Fruit fly (Drosophila melanogaster) whole organism, prepupa: ENCODE results near the gene hry.
A peak's percentile ranks its signal among the peaks of the same experiment; 100 is the strongest.

ENCODE experiments used
- CG10631 ChIP-seq: fragments of 200-800 bp; sonication (Bioruptor generic); optimal IDR thresholded peaks from 2 replicates; lab custom pipeline; 2016; ENCODE audit warnings: missing biosample characterization, missing genetic modification characterization
- CG10669 ChIP-seq: fragments of 200-800 bp; sonication (Bioruptor generic); optimal IDR thresholded peaks from 3 replicates; lab custom pipeline; 2018; ENCODE audit warnings: missing biosample characterization, mild to moderate bottlenecking, missing genetic modification characterization, moderate library complexity
- CG11294 ChIP-seq: fragments of 200-800 bp; sonication (Bioruptor generic); IDR thresholded peaks from 2 replicates; pipeline ENCODE4 v1.3.6; 2022; ENCODE audit warnings: missing biosample characterization, missing genetic modification characterization
- CG11902 ChIP-seq: fragments of 200-800 bp; sonication (Bioruptor generic); optimal IDR thresholded peaks from 3 replicates; lab custom pipeline; 2016; ENCODE audit warnings: missing biosample characterization, missing genetic modification characterization
- CG1621 ChIP-seq: fragments of 200-800 bp; sonication (Bioruptor generic); optimal IDR thresholded peaks from 3 replicates; lab custom pipeline; 2018; ENCODE audit warnings: missing biosample characterization, mild to moderate bottlenecking, missing genetic modification characterization
- CG3032 ChIP-seq: fragments of 200-800 bp; optimal IDR thresholded peaks from 2 replicates; lab custom pipeline; 2019; ENCODE audit warnings: missing biosample characterization, mild to moderate bottlenecking, missing genetic modification characterization, moderate library complexity
- CG32006 ChIP-seq: fragments of 200-800 bp; sonication (Bioruptor generic); optimal IDR thresholded peaks from 3 replicates; lab custom pipeline; 2017; ENCODE audit warnings: missing biosample characterization, mild to moderate bottlenecking, missing genetic modification characterization
- CG34406 ChIP-seq: fragments of 200-800 bp; sonication (Bioruptor generic); optimal IDR thresholded peaks from 3 replicates; lab custom pipeline; 2016; ENCODE audit warnings: missing biosample characterization, missing genetic modification characterization
- CG4318 ChIP-seq: fragments of 200-800 bp; sonication (Bioruptor generic); optimal IDR thresholded peaks from 3 replicates; lab custom pipeline; 2017; ENCODE audit warnings: missing biosample characterization, mild to moderate bottlenecking, missing genetic modification characterization
- CG6163 ChIP-seq: fragments of 200-800 bp; sonication (Bioruptor generic); IDR thresholded peaks from 3 replicates; pipeline ENCODE4 v1.3.6; 2022; ENCODE audit warnings: missing biosample characterization, missing genetic modification characterization
- CG6276 ChIP-seq: fragments of 200-800 bp; sonication (Bioruptor generic); optimal IDR thresholded peaks from 2 replicates; lab custom pipeline; 2017; ENCODE audit warnings: missing biosample characterization, mild to moderate bottlenecking, missing genetic modification characterization
- CG6792 ChIP-seq: fragments of 200-800 bp; sonication (Bioruptor generic); optimal IDR thresholded peaks from 3 replicates; lab custom pipeline; 2016; ENCODE audit warnings: missing biosample characterization, missing genetic modification characterization
- CG6854 ChIP-seq: fragments of 200-800 bp; sonication (Bioruptor generic); optimal IDR thresholded peaks from 2 replicates; lab custom pipeline; 2017; ENCODE audit warnings: missing biosample characterization, mild to moderate bottlenecking, missing genetic modification characterization
- CG7368 ChIP-seq: fragments of 200-800 bp; sonication (Bioruptor generic); optimal IDR thresholded peaks from 3 replicates; lab custom pipeline; 2016; ENCODE audit warnings: missing biosample characterization, missing genetic modification characterization
- CG8319 ChIP-seq: fragments of 200-800 bp; sonication (Bioruptor generic); optimal IDR thresholded peaks from 3 replicates; lab custom pipeline; 2016; ENCODE audit warnings: missing biosample characterization, missing genetic modification characterization
- CG8632 ChIP-seq: fragments of 200-800 bp; sonication (Bioruptor generic); optimal IDR thresholded peaks from 3 replicates; lab custom pipeline; 2016; ENCODE audit warnings: missing biosample characterization, missing genetic modification characterization
- CG9139 ChIP-seq: fragments of 200-800 bp; sonication (Bioruptor generic); optimal IDR thresholded peaks from 3 replicates; lab custom pipeline; 2017; ENCODE audit warnings: missing biosample characterization, mild to moderate bottlenecking, missing genetic modification characterization
- Eip75B ChIP-seq: fragments of 200-800 bp; sonication (Bioruptor generic); optimal IDR thresholded peaks from 3 replicates; lab custom pipeline; 2016; ENCODE audit warnings: missing biosample characterization, missing genetic modification characterization
- Eip78C ChIP-seq: fragments of 200-800 bp; sonication (Bioruptor generic); peaks from one replicate; lab custom pipeline; 2016; ENCODE audit warnings: missing biosample characterization, missing genetic modification characterization
- Eip93F ChIP-seq: fragments of 200-800 bp; sonication (Bioruptor generic); optimal IDR thresholded peaks from 2 replicates; lab custom pipeline; 2016; ENCODE audit warnings: missing biosample characterization, mild to moderate bottlenecking, missing genetic modification characterization
- Ets96B ChIP-seq: fragments of 200-800 bp; optimal IDR thresholded peaks from 2 replicates; lab custom pipeline; 2019; ENCODE audit warnings: missing biosample characterization, mild to moderate bottlenecking, missing genetic modification characterization, moderate library complexity
- Gug ChIP-seq: fragments of 200-800 bp; sonication (Bioruptor generic); IDR thresholded peaks from 2 replicates; pipeline ENCODE4 v1.3.6; 2022; ENCODE audit warnings: missing biosample characterization, missing genetic modification characterization
- Hr4 ChIP-seq: fragments of 200-800 bp; sonication (Bioruptor generic); optimal IDR thresholded peaks from 3 replicates; lab custom pipeline; 2016; ENCODE audit warnings: missing biosample characterization, missing genetic modification characterization
- Met ChIP-seq: fragments of 200-800 bp; sonication (Bioruptor generic); optimal IDR thresholded peaks from 3 replicates; lab custom pipeline; 2016; ENCODE audit warnings: missing biosample characterization, missing genetic modification characterization
- OdsH ChIP-seq: fragments of 200-800 bp; sonication (Bioruptor generic); optimal IDR thresholded peaks from 3 replicates; lab custom pipeline; 2016; ENCODE audit warnings: missing biosample characterization, missing genetic modification characterization
- Smox ChIP-seq: fragments of 200-800 bp; sonication (Bioruptor generic); optimal IDR thresholded peaks from 3 replicates; lab custom pipeline; 2016; ENCODE audit warnings: missing biosample characterization, missing genetic modification characterization
- achi ChIP-seq: fragments of 200-800 bp; sonication (Bioruptor generic); optimal IDR thresholded peaks from 3 replicates; lab custom pipeline; 2016; ENCODE audit warnings: missing biosample characterization, missing genetic modification characterization
- acj6 ChIP-seq: fragments of 200-800 bp; sonication (Bioruptor generic); optimal IDR thresholded peaks from 3 replicates; lab custom pipeline; 2016; ENCODE audit warnings: missing biosample characterization, missing genetic modification characterization
- cyc ChIP-seq: fragments of 200-800 bp; sonication (Bioruptor generic); optimal IDR thresholded peaks from 3 replicates; lab custom pipeline; 2016; ENCODE audit warnings: missing biosample characterization, missing genetic modification characterization
- dac ChIP-seq: fragments of 200-800 bp; sonication (Bioruptor generic); optimal IDR thresholded peaks from 2 replicates; lab custom pipeline; 2017; ENCODE audit warnings: missing biosample characterization, mild to moderate bottlenecking, missing genetic modification characterization
- dsx ChIP-seq: fragments of 200-800 bp; optimal IDR thresholded peaks from 3 replicates; lab custom pipeline; 2019; ENCODE audit warnings: missing biosample characterization, mild to moderate bottlenecking, missing genetic modification characterization, moderate library complexity; ENCODE audit not compliant: poor library complexity, severe bottlenecking
- esn ChIP-seq: fragments of 200-800 bp; sonication (Bioruptor generic); optimal IDR thresholded peaks from 2 replicates; lab custom pipeline; 2016; ENCODE audit warnings: missing biosample characterization, mild to moderate bottlenecking, missing genetic modification characterization, moderate library complexity
- fkh ChIP-seq: fragments of 200-800 bp; sonication (Bioruptor generic); optimal IDR thresholded peaks from 3 replicates; lab custom pipeline; 2017; ENCODE audit warnings: missing biosample characterization, mild to moderate bottlenecking, missing genetic modification characterization, moderate library complexity
- net ChIP-seq: fragments of 200-800 bp; sonication (Bioruptor generic); optimal IDR thresholded peaks from 3 replicates; lab custom pipeline; 2016; ENCODE audit warnings: missing biosample characterization, missing genetic modification characterization
- pdm3 ChIP-seq: fragments of 200-800 bp; sonication (Bioruptor generic); optimal IDR thresholded peaks from 3 replicates; lab custom pipeline; 2016; ENCODE audit warnings: missing biosample characterization, missing genetic modification characterization
- salr ChIP-seq, 2 experiments: fragments of 200-800 bp; sonication (Bioruptor generic); optimal IDR thresholded peaks; 3 replicates each; lab custom pipeline; 2016 to 2018; ENCODE audit warnings: missing biosample characterization in 2 of 2, missing genetic modification characterization in 2 of 2, mild to moderate bottlenecking in 1 of 2
- spab ChIP-seq: fragments of 200-800 bp; sonication (Bioruptor generic); optimal IDR thresholded peaks from 2 replicates; lab custom pipeline; 2017; ENCODE audit warnings: missing biosample characterization, mild to moderate bottlenecking, missing genetic modification characterization, missing genetic modification reagents
- ss ChIP-seq, 2 experiments: fragments of 200-800 bp; sonication (Bioruptor generic); optimal IDR thresholded peaks; 2 replicates in 1 of 2; 3 replicates in 1 of 2; lab custom pipeline; 2017 to 2018; ENCODE audit warnings: mild to moderate bottlenecking in 2 of 2, missing biosample characterization in 2 of 2, missing genetic modification characterization in 2 of 2, moderate library complexity in 1 of 2
- svp ChIP-seq: fragments of 200-800 bp; sonication (Bioruptor generic); peaks from one replicate; lab custom pipeline; 2016; ENCODE audit warnings: missing biosample characterization, missing genetic modification characterization
- topi ChIP-seq: fragments of 200-800 bp; sonication (Bioruptor generic); optimal IDR thresholded peaks from 3 replicates; lab custom pipeline; 2016; ENCODE audit warnings: missing biosample characterization, missing genetic modification characterization
- vri ChIP-seq: fragments of 200-800 bp; sonication (Bioruptor generic); optimal IDR thresholded peaks from 3 replicates; lab custom pipeline; 2016; ENCODE audit warnings: missing biosample characterization, mild to moderate bottlenecking, missing genetic modification characterization

The hry gene

dm6 chr3L:8697862-8698261, 22.3 kb downstream of the hry start (continued):
- TF ChIP-seq cyc (GFP tag; lab: Kevin White, UChicago) (no peak), CG9139 (GFP tag; lab: Kevin White, UChicago) (peak; percentile 61), Eip75B (no peak), acj6 (no peak), Ets96B (tag; lab: Kevin White, UChicago) (no peak), topi (no peak), CG4318 (no peak), dac (GFP tag; lab: Kevin White, UChicago) (no peak), CG11294 (GFP tag; lab: Robert Waterston, UW) (no peak), pdm3 (no peak), Smox (GFP tag; lab: Kevin White, UChicago) (no peak), CG32006 (GFP tag; lab: Kevin White, UChicago) (no peak), fkh (GFP tag; lab: Kevin White, UChicago) (no peak)

- TF ChIP-seq net (GFP tag; lab: Kevin White, UChicago) (no peak), CG6854 (GFP tag; lab: Kevin White, UChicago) (no peak), CG32006 (GFP tag; lab: Kevin White, UChicago) (peak; percentile 19), svp (GFP tag; lab: Kevin White, UChicago) (peak; percentile 99), fkh (GFP tag; lab: Kevin White, UChicago) (peak; percentile 87), CG6163 (GFP tag; lab: Robert Waterston, UW) (0 out of 3 replicates have a peak, but pooled peaks have one; percentile 18), CG6276 (GFP tag; lab: Kevin White, UChicago) (peak; percentile 0), CG9139 (GFP tag; lab: Kevin White, UChicago) (no peak)
Observed at dm6 chr3L:8698493-8699166, 23.1 kb downstream of the hry start.

- TF ChIP-seq esn (GFP tag; lab: Kevin White, UChicago) (no peak), Ets96B (tag; lab: Kevin White, UChicago) (no peak), cyc (GFP tag; lab: Kevin White, UChicago) (no peak), OdsH (GFP tag; lab: Kevin White, UChicago) (peak; percentile 2), Eip78C (GFP tag; lab: Kevin White, UChicago) (peak; percentile 32), CG8319 (GFP tag; lab: Kevin White, UChicago) (no peak), topi (no peak), Met (GFP tag; lab: Kevin White, UChicago) (peak; percentile 26), CG10669 (GFP tag; lab: Kevin White, UChicago) (no peak), spab (GFP tag; lab: Kevin White, UChicago) (no peak), CG9139 (GFP tag; lab: Kevin White, UChicago) (no peak), Hr4 (GFP tag; lab: Kevin White, UChicago) (no peak), vri (GFP tag; lab: Kevin White, UChicago) (peak; percentile 54), CG34406 (peak; percentile 13), CG7368 (GFP tag; lab: Kevin White, UChicago) (no peak), CG6792 (no peak), fkh (GFP tag; lab: Kevin White, UChicago) (peak; percentile 90), dsx (GFP tag; lab: Kevin White, UChicago) (no peak), CG3032 (tag; lab: Kevin White, UChicago) (no peak), CG11902 (no peak), CG6163 (GFP tag; lab: Robert Waterston, UW) (peak; percentile 58; the same call in 1 of the 3 replicates), achi (no peak), salr (GFP tag; optimal IDR thresholded peaks at IDR 0.05; lab: Kevin White, UChicago) (no peak), ss (GFP tag; optimal IDR thresholded peaks at IDR 0.05; lab: Kevin White, UChicago) (no peak), Eip93F (peak; percentile 29), Gug (GFP tag; lab: Robert Waterston, UW) (peak; percentile 41; the same call in 1 of the 2 replicates), CG6854 (GFP tag; lab: Kevin White, UChicago) (no peak), svp (GFP tag; lab: Kevin White, UChicago) (peak; percentile 92), CG8632 (GFP tag; lab: Kevin White, UChicago) (no peak), CG10631 (GFP tag; lab: Kevin White, UChicago) (no peak), CG1621 (tag; lab: Kevin White, UChicago) (no peak)
Observed at dm6 chr3L:8699612-8700011, 24.1 kb downstream of the hry start.
